Comparison of ENCODE assay signal across 1 worm cellular context in the genomic region with DNA sequence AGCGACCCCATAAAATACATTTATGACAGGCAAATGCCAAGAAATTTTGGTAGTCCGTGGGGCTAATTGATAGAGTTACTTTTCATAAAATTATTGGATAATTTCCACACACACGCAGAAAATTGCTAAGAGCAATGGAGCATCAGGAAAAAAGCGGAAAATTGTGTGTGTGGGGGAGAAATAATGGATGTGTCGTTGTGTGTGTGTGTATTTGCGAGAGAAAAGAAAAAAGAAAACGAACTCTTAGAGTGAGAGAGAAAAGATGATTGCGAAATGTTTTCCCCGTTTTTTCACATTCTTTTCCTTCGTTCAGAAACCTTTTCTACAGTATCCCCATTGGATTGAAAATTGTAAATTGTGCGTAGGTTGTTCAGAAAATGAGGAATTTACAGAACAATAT.
TF ChIP-seq lines count a peak whose summit lies in the region.

No protein-coding gene starts in this region.

TF ChIP-seq in whole organism, L1 larva, 84 proteins besides CTCF, POLR2A, EP300 and RAD21 (continued from another document):
- TF ChIP-seq lin-35 (GFP tag; optimal IDR thresholded peaks at IDR 0.05; lab: Kevin White, UChicago): no peak
- no peak for TF ChIP-seq tbx-2 (tag; optimal IDR thresholded peaks at IDR 0.05; lab: Kevin White, UChicago)
- TF ChIP-seq Y116A8C.19 (tag; optimal IDR thresholded peaks at IDR 0.05; lab: Kevin White, UChicago; ENCODE audit: borderline replicate concordance): no peak
- no peak for TF ChIP-seq aha-1 (tag; optimal IDR thresholded peaks at IDR 0.05; lab: Kevin White, UChicago)
- no peak for TF ChIP-seq mab-9 (GFP tag; IDR thresholded peaks at IDR 0.05; lab: Robert Waterston, UW)
- no peak for TF ChIP-seq unc-98 (GFP tag; IDR thresholded peaks at IDR 0.05; lab: Robert Waterston, UW)
- no peak for TF ChIP-seq ama-1 (optimal IDR thresholded peaks at IDR 0.05; lab: Kevin White, UChicago)
- TF ChIP-seq nhr-47 (tag; optimal IDR thresholded peaks at IDR 0.05; lab: Kevin White, UChicago): peak; percentile 4
- TF ChIP-seq zip-4 (GFP tag; optimal IDR thresholded peaks at IDR 0.05; lab: Kevin White, UChicago): peak; percentile 60
- peak in 1 of 2 experiments; percentile 20 for TF ChIP-seq efl-1 (optimal IDR thresholded peaks at IDR 0.05; lab: Kevin White, UChicago)
- no peak for TF ChIP-seq efl-1 (GFP tag; optimal IDR thresholded peaks at IDR 0.05 in 1 of 2; lab: Kevin White, UChicago)
- TF ChIP-seq aly-2 (tag; optimal IDR thresholded peaks at IDR 0.05; lab: Kevin White, UChicago): no peak
- no peak for TF ChIP-seq lin-15B (tag; optimal IDR thresholded peaks at IDR 0.05; lab: Kevin White, UChicago)
- no peak for TF ChIP-seq hpl-2 (GFP tag; optimal IDR thresholded peaks at IDR 0.05; lab: Kevin White, UChicago)
- TF ChIP-seq nhr-84 (tag; optimal IDR thresholded peaks at IDR 0.05; lab: Kevin White, UChicago): no peak
- no peak for TF ChIP-seq sox-4 (tag; optimal IDR thresholded peaks at IDR 0.05; lab: Kevin White, UChicago)
- no peak for TF ChIP-seq ceh-90 (tag; optimal IDR thresholded peaks at IDR 0.05; lab: Kevin White, UChicago)
- no peak for TF ChIP-seq mdl-1 (tag; optimal IDR thresholded peaks at IDR 0.05; lab: Kevin White, UChicago)
- TF ChIP-seq blmp-1 (tag; optimal IDR thresholded peaks at IDR 0.05; lab: Kevin White, UChicago): peak; percentile 75
- TF ChIP-seq lin-14 (GFP tag; optimal IDR thresholded peaks at IDR 0.05; lab: Kevin White, UChicago): peak; percentile 92
- no peak for TF ChIP-seq ceh-63 (GFP tag; optimal IDR thresholded peaks at IDR 0.05; lab: Kevin White, UChicago)
- TF ChIP-seq zag-1 (tag; optimal IDR thresholded peaks at IDR 0.05; lab: Kevin White, UChicago): no peak
